Worm (Caenorhabditis elegans): ENCODE results near the gene fbxb-102.
"Not testable (repeated sequence)": the region's sequence is repeated elsewhere in the genome, so short reads cannot be mapped to it uniquely, and the experiment has no call there.

fbxb-102 gene

DNA sequence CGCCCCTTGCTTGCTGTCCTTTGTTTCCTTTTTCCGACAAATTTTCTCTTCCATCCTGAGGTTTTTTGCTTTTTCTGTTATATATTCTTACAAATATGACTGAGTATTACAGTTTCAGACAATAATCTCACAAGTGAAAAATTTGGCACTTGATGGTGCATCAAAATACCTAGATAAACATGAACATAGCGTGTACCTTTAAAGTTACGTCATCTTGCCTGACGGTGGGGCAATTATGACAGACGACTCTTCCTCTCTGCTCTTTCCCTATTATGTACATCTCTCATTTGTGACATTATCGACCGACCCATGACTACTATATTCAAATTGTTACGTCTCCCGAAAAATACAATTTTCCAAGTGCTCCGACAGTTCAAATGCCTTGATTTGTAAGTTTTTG lies at the start of gene fbxb-102:
fbxb-102 (plus strand) TSS at position 301 of the 400 bp plus-strand sequence.
- TF ChIP-seq unc-62 (GFP tag; optimal IDR thresholded peaks at IDR 0.05): no peak

- TF ChIP-seq unc-62 (GFP tag; optimal IDR thresholded peaks at IDR 0.05): no peak
These were observed 47.4 kb upstream of the fbxb-102 start for ce11 chrII:12435202-12435872.

DNA sequence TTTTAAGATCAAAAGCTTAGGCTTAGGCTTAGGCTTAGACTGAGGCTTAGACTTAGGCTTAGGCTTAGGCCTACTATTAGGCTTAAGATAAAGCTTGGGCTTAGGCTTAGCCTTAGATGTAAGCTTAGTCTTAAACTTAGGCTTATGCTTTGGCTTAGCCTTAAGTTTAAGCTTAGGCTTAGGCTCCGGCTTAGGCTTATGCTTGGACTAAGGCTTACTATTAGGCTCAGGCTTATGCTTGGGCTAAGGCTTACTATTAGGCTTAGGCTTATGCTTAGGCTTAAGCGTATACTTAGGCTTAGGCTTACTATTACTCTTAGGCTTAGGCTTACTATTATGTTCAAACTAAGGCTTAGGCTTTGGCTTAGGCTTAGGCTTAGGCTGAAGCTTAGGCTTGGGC lies 46.0 kb upstream of the fbxb-102 start:
- TF ChIP-seq unc-62 (GFP tag; optimal IDR thresholded peaks at IDR 0.05): no peak

ce11 chrII:12438441-12438840 lies 44.3 kb upstream of the fbxb-102 start, which contains the start of gene Y57A10C.9:
Gene Y57A10C.9, minus strand, starts transcription at chrII:12438541.
- TF ChIP-seq unc-62 (GFP tag; optimal IDR thresholded peaks at IDR 0.05): no peak

ce11 chrII:12441164-12441563 lies 41.6 kb upstream of the fbxb-102 start, which contains the start of gene Y57A10C.10:
Gene Y57A10C.10, minus strand, starts transcription at chrII:12441264.
- not testable (repeated sequence) for TF ChIP-seq unc-62 (GFP tag; optimal IDR thresholded peaks at IDR 0.05)

- TF ChIP-seq unc-62 (GFP tag; optimal IDR thresholded peaks at IDR 0.05): no peak
These were observed 37.9 kb upstream of the fbxb-102 start, which contains the start of the genes W05H5.1 and pitr-6 for ce11 chrII:12444679-12445376. Gene W05H5.1, minus strand, starts transcription at chrII:12444779. Gene pitr-6, plus strand, starts transcription at chrII:12445326.

DNA sequence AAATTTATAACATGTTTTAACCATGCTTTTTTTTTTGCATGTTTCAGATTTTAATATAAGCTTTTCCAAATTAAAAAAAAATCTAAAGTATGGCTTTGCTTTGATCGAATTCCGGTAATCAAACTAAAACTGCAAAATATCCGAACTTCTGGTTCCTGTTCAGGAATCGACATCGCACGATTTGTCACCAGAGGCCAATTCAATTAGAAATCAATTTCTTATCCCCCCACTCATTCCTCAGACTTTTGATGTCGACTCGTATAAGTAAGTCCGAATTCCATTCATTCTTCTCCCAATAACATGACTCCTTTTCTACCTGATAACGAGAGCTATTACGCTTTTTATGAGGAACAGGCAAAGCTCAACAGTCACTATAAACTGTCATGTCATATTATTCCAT lies 34.5 kb upstream of the fbxb-102 start, which contains the start of gene srh-27:
srh-27 (plus strand) TSS at position 301 of the 400 bp plus-strand sequence.
- no peak for TF ChIP-seq unc-62 (GFP tag; optimal IDR thresholded peaks at IDR 0.05)

- no peak for TF ChIP-seq unc-62 (GFP tag; optimal IDR thresholded peaks at IDR 0.05)
These were observed 32.9 kb upstream of the fbxb-102 start, which contains the start of gene sre-34 for ce11 chrII:12449849-12450248. Gene sre-34, plus strand, starts transcription at chrII:12450149.

ce11 chrII:12452754-12453352 lies 29.9 kb upstream of the fbxb-102 start, which contains the start of the genes sre-35 and sre-33:
Gene sre-35, minus strand, starts transcription at chrII:12452854.
Gene sre-33, plus strand, starts transcription at chrII:12453302.
- no peak for TF ChIP-seq unc-62 (GFP tag; optimal IDR thresholded peaks at IDR 0.05)

DNA sequence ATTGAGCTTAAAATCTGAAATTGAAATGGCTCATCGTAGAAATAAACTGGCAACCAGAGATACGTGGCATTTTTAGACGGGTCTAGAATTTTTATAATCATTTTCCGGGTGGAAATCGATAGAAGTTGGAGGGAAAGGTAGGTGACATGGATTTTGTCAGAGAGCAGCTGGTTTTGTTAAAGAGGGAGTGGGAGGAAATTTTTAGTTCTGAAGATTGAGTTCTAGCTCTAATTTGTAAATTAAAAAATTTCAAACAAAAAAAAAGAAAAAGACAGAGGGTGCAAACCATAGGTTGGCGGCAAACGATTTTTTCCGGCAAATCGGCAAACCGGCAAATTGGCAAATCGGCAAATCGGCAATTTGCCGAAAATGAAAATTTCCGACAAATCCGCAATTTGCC lies 26.1 kb upstream of the fbxb-102 start, which contains the start of gene sre-32:
sre-32 (minus strand) TSS at position 101 of the 400 bp plus-strand sequence.
- TF ChIP-seq unc-62 (GFP tag; optimal IDR thresholded peaks at IDR 0.05): no peak

DNA sequence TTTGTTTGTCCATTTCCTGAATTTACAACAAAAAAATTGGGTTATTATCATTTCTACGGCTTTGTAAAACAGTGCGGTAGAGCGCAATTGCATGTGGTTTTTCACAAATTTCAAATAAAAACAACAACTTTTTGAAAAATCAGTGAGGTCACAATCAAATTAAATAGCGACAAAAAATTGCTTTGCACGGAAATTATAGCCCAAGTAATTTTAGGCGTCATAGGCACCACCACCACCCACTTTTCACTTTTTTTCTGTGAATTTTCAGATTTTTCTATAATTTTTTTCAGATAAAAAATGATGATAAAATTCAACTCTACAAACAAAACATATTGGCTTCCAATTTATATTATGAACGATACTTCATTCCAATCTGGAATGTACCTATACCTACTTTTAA lies 25.4 kb upstream of the fbxb-102 start, which contains the start of gene sre-38:
sre-38 (plus strand) TSS at position 301 of the 400 bp plus-strand sequence.
- no peak for TF ChIP-seq unc-62 (GFP tag; optimal IDR thresholded peaks at IDR 0.05)

DNA sequence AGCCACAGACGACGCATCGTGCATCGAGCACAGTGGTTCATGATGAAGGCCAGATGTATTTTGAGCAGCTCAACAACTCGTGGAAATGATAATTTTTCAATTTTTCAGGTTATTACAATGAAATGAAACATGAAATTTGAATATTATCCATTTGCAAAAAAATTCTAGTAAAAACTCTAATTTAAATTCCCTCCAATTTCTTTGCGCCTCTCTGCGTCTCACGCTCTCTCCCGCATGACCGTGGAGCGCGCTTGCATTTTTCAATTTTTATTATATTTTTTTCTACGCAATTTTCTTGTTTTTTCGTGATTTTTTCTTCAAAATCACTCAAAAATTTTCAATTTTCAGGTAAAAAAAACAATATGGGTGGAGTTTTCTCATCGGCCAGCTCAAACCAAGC lies 23.3 kb upstream of the fbxb-102 start, which contains the start of gene tag-281:
tag-281 (plus strand) TSS at position 340 of the 400 bp plus-strand sequence.
- TF ChIP-seq unc-62 (GFP tag; optimal IDR thresholded peaks at IDR 0.05): no peak

DNA sequence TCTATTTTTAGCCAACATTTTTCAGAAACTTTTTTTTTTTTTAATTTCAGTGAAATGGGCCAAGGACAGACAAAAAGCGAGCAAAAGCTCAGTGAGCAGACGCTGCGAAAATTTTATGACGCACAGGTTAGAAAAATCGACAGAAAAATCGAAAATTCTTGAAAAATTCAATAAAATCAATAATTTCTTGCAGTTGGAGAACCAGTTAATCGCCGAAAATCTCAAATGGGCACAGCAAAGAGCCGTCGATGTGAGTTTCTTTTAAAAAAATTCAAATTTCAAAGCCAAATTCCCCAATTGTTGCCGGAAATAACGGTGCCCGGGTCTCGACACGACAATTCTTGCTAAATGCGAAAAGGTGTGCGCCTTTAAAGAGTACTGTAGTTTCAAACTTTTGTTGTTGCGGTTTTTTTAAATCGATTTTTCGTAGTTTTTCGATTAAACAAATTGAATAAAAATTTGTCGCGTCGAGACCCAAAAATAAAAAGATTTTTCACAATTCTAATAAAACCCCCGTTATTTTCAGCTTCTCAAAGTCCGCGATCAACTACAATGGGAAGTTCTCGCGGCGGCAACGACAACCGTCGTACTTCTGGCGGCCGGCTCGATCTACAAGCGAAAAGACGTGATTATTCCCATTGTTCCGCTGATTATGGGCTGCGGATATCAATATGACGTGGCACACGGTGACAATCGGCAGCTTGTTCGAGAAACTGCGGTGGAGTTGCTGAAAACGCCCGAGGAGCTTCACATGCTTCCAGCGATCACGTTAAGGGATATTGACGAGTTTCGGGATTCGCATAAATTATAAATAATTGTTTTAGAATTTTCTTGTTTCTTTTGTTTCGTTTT lies 21.9 kb upstream of the fbxb-102 start, which contains the start of gene tag-280:
tag-280 (plus strand) TSS at position 51 of the 852 bp plus-strand sequence.
- TF ChIP-seq unc-62 (GFP tag; optimal IDR thresholded peaks at IDR 0.05): no peak

ce11 chrII:12462244-12462643 lies 20.5 kb upstream of the fbxb-102 start, which contains the start of gene F15A4.2:
Gene F15A4.2, plus strand, starts transcription at chrII:12462544.
- no peak for TF ChIP-seq unc-62 (GFP tag; optimal IDR thresholded peaks at IDR 0.05)

DNA sequence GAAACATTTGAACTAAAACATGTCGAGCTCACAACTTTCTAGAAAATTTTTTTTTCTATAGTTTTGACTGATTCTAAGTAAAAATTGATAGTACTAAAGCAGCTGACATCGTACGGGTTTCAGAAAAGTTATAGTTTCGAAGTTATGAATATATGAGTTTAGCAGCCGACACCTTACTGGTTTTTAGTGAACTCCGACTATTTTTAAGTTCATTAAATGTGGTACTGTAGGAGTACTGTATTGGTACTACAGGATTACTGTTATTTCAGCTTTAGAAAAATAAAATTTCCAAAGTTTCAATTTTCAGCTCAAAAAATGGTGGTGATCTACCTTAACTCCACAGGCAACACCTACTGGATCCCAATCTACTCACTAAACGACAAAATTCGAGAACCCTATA lies 17.2 kb upstream of the fbxb-102 start, which contains the start of gene sre-37:
sre-37 (plus strand) TSS at position 301 of the 400 bp plus-strand sequence.
- TF ChIP-seq unc-62 (GFP tag; optimal IDR thresholded peaks at IDR 0.05): no peak

All from whole organism, dauer.